In the genomic region with DNA sequence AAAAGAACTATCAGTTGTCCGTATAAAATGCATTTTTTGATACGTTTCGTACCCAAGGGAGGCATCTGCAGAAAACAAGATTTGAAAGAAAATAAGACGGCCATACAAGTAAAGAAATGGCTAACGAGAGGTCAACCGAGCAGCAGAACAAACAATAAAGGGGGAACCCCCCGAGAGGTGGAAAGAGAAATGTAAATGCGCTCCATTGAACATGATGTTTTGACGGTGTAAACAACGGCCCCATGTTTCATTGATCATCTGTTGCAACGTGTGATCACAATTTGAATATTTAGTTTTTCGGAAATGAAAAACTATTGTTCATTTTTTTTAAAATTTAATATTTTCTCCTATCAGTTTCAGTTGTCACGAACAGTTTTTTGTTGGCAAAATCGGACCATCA, we compare ENCODE assay signal across 7 worm cellular contexts.
TF ChIP-seq lines count a peak whose summit lies in the region.

TSS of gene K11G12.6 (minus strand) at position 65 of the 400 bp plus-strand sequence.

TF ChIP-seq in whole organism, L1 larva, 84 proteins besides CTCF, POLR2A, EP300 and RAD21 (continues in another document):
- no peak for TF ChIP-seq fos-1 (tag; optimal IDR thresholded peaks at IDR 0.05; lab: Kevin White, UChicago)
- peak; percentile 3 for TF ChIP-seq skn-1 (tag; optimal IDR thresholded peaks at IDR 0.05; lab: Kevin White, UChicago)
- no peak for TF ChIP-seq egl-13 (tag; optimal IDR thresholded peaks at IDR 0.05; lab: Kevin White, UChicago)
- no peak for TF ChIP-seq ceh-8 (GFP tag; optimal IDR thresholded peaks at IDR 0.05; lab: Kevin White, UChicago)
- TF ChIP-seq sup-37 (GFP tag; optimal IDR thresholded peaks at IDR 0.05; lab: Kevin White, UChicago): no peak
- TF ChIP-seq snu-23 (GFP tag; optimal IDR thresholded peaks at IDR 0.05; lab: Kevin White, UChicago): peak; percentile 44
- peak; percentile 52 for TF ChIP-seq nhr-71 (tag; optimal IDR thresholded peaks at IDR 0.05; lab: Kevin White, UChicago)
- no peak for TF ChIP-seq lin-15B (tag; optimal IDR thresholded peaks at IDR 0.05; lab: Kevin White, UChicago)
- TF ChIP-seq nhr-47 (tag; optimal IDR thresholded peaks at IDR 0.05; lab: Kevin White, UChicago): no peak
- no peak for TF ChIP-seq elt-2 (tag; optimal IDR thresholded peaks at IDR 0.05; lab: Kevin White, UChicago)
- peak; percentile 54 for TF ChIP-seq mep-1 (tag; optimal IDR thresholded peaks at IDR 0.05; lab: Kevin White, UChicago)
- TF ChIP-seq xbp-1 (tag; optimal IDR thresholded peaks at IDR 0.05; lab: Kevin White, UChicago): peak; percentile 43
- peak; percentile 72 for TF ChIP-seq lin-14 (GFP tag; optimal IDR thresholded peaks at IDR 0.05; lab: Kevin White, UChicago)

TF ChIP-seq in whole organism, L2 larva, 48 proteins besides CTCF, POLR2A, EP300 and RAD21:
- no peak for TF ChIP-seq ceh-82 (tag; optimal IDR thresholded peaks at IDR 0.05; lab: Kevin White, UChicago)
- TF ChIP-seq crh-2 (tag; optimal IDR thresholded peaks at IDR 0.05; lab: Kevin White, UChicago): peak; percentile 20
- peak; percentile 36 for TF ChIP-seq zag-1 (tag; optimal IDR thresholded peaks at IDR 0.05; lab: Kevin White, UChicago)
- peak; percentile 61 for TF ChIP-seq nhr-129 (tag; optimal IDR thresholded peaks at IDR 0.05; lab: Kevin White, UChicago)
- TF ChIP-seq alr-1 (tag; optimal IDR thresholded peaks at IDR 0.05; lab: Kevin White, UChicago): no peak
- peak; percentile 55 for TF ChIP-seq C34F6.9 (tag; optimal IDR thresholded peaks at IDR 0.05; lab: Kevin White, UChicago)
- peak; percentile 10 for TF ChIP-seq unc-55 (GFP tag; optimal IDR thresholded peaks at IDR 0.05; lab: Kevin White, UChicago)
- TF ChIP-seq mdl-1 (tag; optimal IDR thresholded peaks at IDR 0.05; lab: Kevin White, UChicago): peak; percentile 3 to 65
- peak; percentile 27 for TF ChIP-seq sma-9 (GFP tag; optimal IDR thresholded peaks at IDR 0.05; lab: Kevin White, UChicago)
- TF ChIP-seq sma-9 (tag; optimal IDR thresholded peaks at IDR 0.05; lab: Kevin White, UChicago): no peak
- TF ChIP-seq lsy-2 (tag; optimal IDR thresholded peaks at IDR 0.05; lab: Kevin White, UChicago): peak in 1 of 2 experiments; percentile 41

TF ChIP-seq in whole organism, L3 larva, 47 proteins besides CTCF, POLR2A, EP300 and RAD21:
- TF ChIP-seq ceh-82 (tag; optimal IDR thresholded peaks at IDR 0.05; lab: Kevin White, UChicago) (no peak), lin-39 (tag; optimal IDR thresholded peaks at IDR 0.05; lab: Kevin White, UChicago) (peak; percentile 16), pha-4 (tag; optimal IDR thresholded peaks at IDR 0.05; lab: Kevin White, UChicago) (peak; percentile 92), jun-1 (tag; optimal IDR thresholded peaks at IDR 0.05; lab: Kevin White, UChicago) (peak; percentile 15), hmg-11 (tag; optimal IDR thresholded peaks at IDR 0.05; lab: Kevin White, UChicago) (peak; percentile 13), nfya-1 (tag; optimal IDR thresholded peaks at IDR 0.05; lab: Kevin White, UChicago; ENCODE audit: insufficient read depth) (peak; percentile 46), nhr-12 (tag; optimal IDR thresholded peaks at IDR 0.05; lab: Kevin White, UChicago) (no peak), ZK546.5 (tag; optimal IDR thresholded peaks at IDR 0.05; lab: Kevin White, UChicago) (no peak), ceh-28 (tag; optimal IDR thresholded peaks at IDR 0.05; lab: Kevin White, UChicago) (no peak), snpc-4 (tag; optimal IDR thresholded peaks at IDR 0.05; lab: Kevin White, UChicago) (peak; percentile 49), egl-5 (tag; optimal IDR thresholded peaks at IDR 0.05; lab: Kevin White, UChicago) (peak; percentile 40), mdl-1 (tag; optimal IDR thresholded peaks at IDR 0.05; lab: Kevin White, UChicago) (peak; percentile 28)

TF ChIP-seq in whole organism, L4 larva, 104 proteins besides CTCF, POLR2A, EP300 and RAD21 (continues in another document):
- TF ChIP-seq unc-130 (GFP tag; optimal IDR thresholded peaks at IDR 0.05; lab: Kevin White, UChicago) (no peak), pqm-1 (tag; optimal IDR thresholded peaks at IDR 0.05; lab: Kevin White, UChicago) (no peak), aly-2 (tag; optimal IDR thresholded peaks at IDR 0.05; lab: Kevin White, UChicago) (no peak), mes-2 (tag; optimal IDR thresholded peaks at IDR 0.05; lab: Kevin White, UChicago; ENCODE audit: poor library complexity, severe bottlenecking) (peak; percentile 45), spr-1 (tag; optimal IDR thresholded peaks at IDR 0.05; lab: Kevin White, UChicago) (no peak), mep-1 (tag; optimal IDR thresholded peaks at IDR 0.05; lab: Kevin White, UChicago) (peak; percentile 41), nhr-111 (GFP tag; optimal IDR thresholded peaks at IDR 0.05; lab: Kevin White, UChicago) (no peak), daf-16 (GFP tag; optimal IDR thresholded peaks at IDR 0.05; lab: Kevin White, UChicago) (peak in 1 of 2 experiments; percentile 19), daf-16 (tag; optimal IDR thresholded peaks at IDR 0.05; lab: Kevin White, UChicago) (peak; percentile 46), hlh-11 (tag; optimal IDR thresholded peaks at IDR 0.05; lab: Kevin White, UChicago) (peak; percentile 68), hif-1 (tag; optimal IDR thresholded peaks at IDR 0.05; lab: Kevin White, UChicago) (peak in 1 of 2 experiments; percentile 30), mxl-3 (GFP tag; optimal IDR thresholded peaks at IDR 0.05; lab: Kevin White, UChicago) (no peak), ceh-28 (tag; optimal IDR thresholded peaks at IDR 0.05; lab: Kevin White, UChicago) (no peak)

TF ChIP-seq in whole organism, midembryonic, 9 proteins besides CTCF, POLR2A, EP300 and RAD21:
- TF ChIP-seq ztf-29 (GFP tag; IDR thresholded peaks at IDR 0.05; lab: Robert Waterston, UW): no peak
- no peak for TF ChIP-seq tab-1 (GFP tag; IDR thresholded peaks at IDR 0.05; lab: Robert Waterston, UW)
- TF ChIP-seq flt-1 (GFP tag; IDR thresholded peaks at IDR 0.05; lab: Robert Waterston, UW): no peak
- TF ChIP-seq T22C8.4 (GFP tag; IDR thresholded peaks at IDR 0.05; lab: Robert Waterston, UW): no peak
- TF ChIP-seq ref-1 (GFP tag; conservative IDR thresholded peaks at IDR 0.05; lab: Robert Waterston, UW): no peak
- TF ChIP-seq cog-1 (tag; optimal IDR thresholded peaks at IDR 0.05; lab: Kevin White, UChicago): peak; percentile 39
- TF ChIP-seq klf-2 (GFP tag; conservative IDR thresholded peaks at IDR 0.05; lab: Robert Waterston, UW): no peak
- TF ChIP-seq med-1 (GFP tag; optimal IDR thresholded peaks at IDR 0.05; lab: Kevin White, UChicago; ENCODE audit: insufficient read depth): no peak

TF ChIP-seq in whole organism, mixed stage, embryonic, 35 proteins besides CTCF, POLR2A, EP300 and RAD21:
- TF ChIP-seq unc-39 (tag; optimal IDR thresholded peaks at IDR 0.05; lab: Kevin White, UChicago) (no peak), pha-4 (tag; optimal IDR thresholded peaks at IDR 0.05; lab: Kevin White, UChicago) (peak; percentile 73), nhr-237 (tag; optimal IDR thresholded peaks at IDR 0.05; lab: Kevin White, UChicago) (peak; percentile 13), drap-1 (GFP tag; optimal IDR thresholded peaks at IDR 0.05; lab: Kevin White, UChicago) (no peak)

TF ChIP-seq in whole organism, young adult, 124 proteins besides CTCF, POLR2A, EP300 and RAD21:
- TF ChIP-seq ztf-28 (GFP tag; IDR thresholded peaks at IDR 0.05; lab: Robert Waterston, UW) (no peak), ceh-91 (GFP tag; IDR thresholded peaks at IDR 0.05; lab: Robert Waterston, UW) (no peak), mcd-1 (GFP tag; IDR thresholded peaks at IDR 0.05; lab: Robert Waterston, UW) (peak; percentile 60)
